Fruit fly (Drosophila melanogaster) whole organism, wandering third instar larva: Measurements from ENCODE around the gene dsx-c73A.

Experiments used
- Abd-B ChIP-seq: fragments of >200 bp; optimal IDR thresholded peaks from 2 replicates; lab custom pipeline; 2017; ENCODE audit warnings: missing biosample characterization, missing genetic modification characterization
- CG32264 ChIP-seq: fragments of 200-800 bp; sonication (Bioruptor generic); optimal IDR thresholded peaks from 2 replicates; lab custom pipeline; 2016; ENCODE audit warnings: missing biosample characterization, missing genetic modification characterization
- CrebA ChIP-seq: fragments of 200-800 bp; sonication (Bioruptor generic); optimal IDR thresholded peaks from 2 replicates; lab custom pipeline; 2016; ENCODE audit warnings: missing biosample characterization, mild to moderate bottlenecking, missing genetic modification characterization, borderline replicate concordance
- GATAd ChIP-seq: sonication (Bioruptor generic); optimal IDR thresholded peaks from 2 replicates; lab custom pipeline; 2016; ENCODE audit warnings: missing biosample characterization, missing genetic modification characterization
- HLH106 ChIP-seq: fragments of 200-800 bp; optimal IDR thresholded peaks from 3 replicates; lab custom pipeline; 2019; ENCODE audit warnings: missing biosample characterization, mild to moderate bottlenecking, missing genetic modification characterization, moderate library complexity
- Jra ChIP-seq: sonication (Bioruptor generic); optimal IDR thresholded peaks from 2 replicates; lab custom pipeline; 2016; ENCODE audit warnings: missing biosample characterization, missing genetic modification characterization
- Mio ChIP-seq: sonication (Bioruptor generic); optimal IDR thresholded peaks from 2 replicates; lab custom pipeline; 2016; ENCODE audit warnings: missing biosample characterization, missing genetic modification characterization
- Myc ChIP-seq: fragments of >200 bp; optimal IDR thresholded peaks from 2 replicates; lab custom pipeline; 2017
- N ChIP-seq: fragments of >200 bp; optimal IDR thresholded peaks from 2 replicates; lab custom pipeline; 2018; ENCODE audit warnings: missing biosample characterization, missing external identifiers, missing genetic modification characterization
- OdsH ChIP-seq: fragments of 200-800 bp; sonication (Bioruptor generic); optimal IDR thresholded peaks from 2 replicates; lab custom pipeline; 2016; ENCODE audit warnings: missing biosample characterization, mild to moderate bottlenecking, missing genetic modification characterization
- Rel ChIP-seq, 2 experiments: fragments of 200-800 bp; sonication (Bioruptor generic) in 1 of 2; optimal IDR thresholded peaks; 2 replicates in 1 of 2; 3 replicates in 1 of 2; lab custom pipeline; 2016 to 2019; ENCODE audit warnings: mild to moderate bottlenecking in 2 of 2, missing biosample characterization in 2 of 2, missing genetic modification characterization in 2 of 2, moderate library complexity in 1 of 2
- Vsx2 ChIP-seq: fragments of 200-300, 225-300 bp; sonication (Bioruptor generic); optimal IDR thresholded peaks from 2 replicates; lab custom pipeline; 2018; ENCODE audit warnings: missing biosample characterization, missing genetic modification characterization; ENCODE audit not compliant: partially characterized antibody
- br ChIP-seq: fragments of 200-800 bp; sonication (Bioruptor generic); optimal IDR thresholded peaks from 2 replicates; lab custom pipeline; 2016; ENCODE audit warnings: missing biosample characterization, missing genetic modification characterization
- brk ChIP-seq: fragments of 200-800 bp; sonication (Bioruptor generic); optimal IDR thresholded peaks from 2 replicates; lab custom pipeline; 2016; ENCODE audit warnings: missing biosample characterization, mild to moderate bottlenecking, missing genetic modification characterization
- ey ChIP-seq: fragments of 200-800 bp; sonication (Bioruptor generic); optimal IDR thresholded peaks from 2 replicates; lab custom pipeline; 2016; ENCODE audit warnings: missing biosample characterization, missing genetic modification characterization
- foxo ChIP-seq, 2 experiments: fragments of 200-800 bp; sonication (Bioruptor generic); optimal IDR thresholded peaks; 2 replicates in 1 of 2; 3 replicates in 1 of 2; lab custom pipeline; 2016 to 2017; ENCODE audit warnings: missing biosample characterization in 2 of 2, missing genetic modification characterization in 2 of 2
- fru ChIP-seq: fragments of 200-800 bp; sonication (Bioruptor generic); optimal IDR thresholded peaks from 3 replicates; lab custom pipeline; 2016; ENCODE audit warnings: missing biosample characterization, mild to moderate bottlenecking, missing genetic modification characterization
- h ChIP-seq: fragments of 200-800 bp; sonication (Bioruptor generic); optimal IDR thresholded peaks from 3 replicates; lab custom pipeline; 2016; ENCODE audit warnings: missing biosample characterization, mild to moderate bottlenecking, missing genetic modification characterization
- lola ChIP-seq: fragments of >200 bp; optimal IDR thresholded peaks from 2 replicates; lab custom pipeline; 2017; ENCODE audit warnings: missing biosample characterization, missing genetic modification characterization
- rgr ChIP-seq: fragments of 200-800 bp; sonication (Bioruptor generic); optimal IDR thresholded peaks from 3 replicates; lab custom pipeline; 2016; ENCODE audit warnings: missing biosample characterization, mild to moderate bottlenecking, missing genetic modification characterization
- sage ChIP-seq: fragments of 200-800 bp; sonication (Bioruptor generic); optimal IDR thresholded peaks from 2 replicates; lab custom pipeline; 2016; ENCODE audit warnings: missing biosample characterization, mild to moderate bottlenecking, missing genetic modification characterization
- sv ChIP-seq: fragments of 200-800 bp; sonication (Bioruptor generic); optimal IDR thresholded peaks from 3 replicates; lab custom pipeline; 2016; ENCODE audit warnings: missing biosample characterization, missing genetic modification characterization

The dsx-c73A gene

DNA sequence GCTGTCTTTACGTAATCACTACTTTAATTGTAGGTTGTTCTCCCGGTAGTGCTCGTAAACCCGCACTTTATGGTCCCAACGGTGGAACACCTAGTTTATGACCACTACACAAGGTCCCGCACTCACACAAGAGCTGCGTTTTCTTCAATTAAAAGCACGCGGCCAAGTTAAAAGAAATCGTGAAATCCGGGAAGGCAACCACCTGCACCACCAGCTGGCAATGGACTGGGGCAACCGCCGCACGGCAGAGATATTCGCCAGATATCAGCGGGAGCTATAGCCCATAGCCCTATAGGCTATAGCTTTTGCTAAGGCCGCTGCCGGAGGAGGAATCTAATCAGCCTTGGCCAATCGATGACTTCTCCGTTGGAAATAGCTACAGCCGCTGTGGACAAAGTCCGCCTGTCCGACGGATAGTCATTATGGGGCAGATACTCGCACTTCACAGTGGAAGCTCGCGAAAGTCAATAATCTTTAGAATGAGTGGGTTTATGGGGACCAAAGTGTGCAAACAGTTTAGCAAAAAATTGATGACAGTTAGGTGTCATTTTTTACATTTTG lies 67.5 kb downstream of the dsx-c73A start:
- no peak for TF ChIP-seq Vsx2
- TF ChIP-seq h (GFP tag; lab: Kevin White, UChicago) = peak; percentile 12

DNA sequence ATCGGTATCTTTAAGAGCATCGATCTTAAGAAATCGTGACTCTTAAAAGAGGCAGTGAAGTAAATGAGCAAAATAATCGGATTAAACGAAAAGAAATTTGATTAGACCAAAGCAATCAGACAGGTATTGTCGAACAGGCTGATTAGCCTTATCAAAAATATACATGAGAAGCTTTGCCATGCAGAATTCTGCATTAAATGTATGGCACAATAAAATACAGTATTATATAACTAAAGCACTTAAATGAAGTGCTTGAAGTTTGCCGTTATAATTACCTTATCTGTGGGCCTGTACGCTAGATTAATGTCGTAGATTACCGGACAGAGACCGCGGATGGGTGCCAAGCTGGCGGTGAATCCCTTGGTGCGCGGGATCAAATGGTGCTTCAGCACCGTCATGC lies 68.7 kb downstream of the dsx-c73A start:
- TF ChIP-seq Rel (GFP tag; optimal IDR thresholded peaks at IDR 0.05; lab: Kevin White, UChicago) (no peak), Rel (tag; optimal IDR thresholded peaks at IDR 0.05; lab: Kevin White, UChicago) (peak; percentile 1), OdsH (no peak), sv (GFP tag; lab: Kevin White, UChicago) (no peak), HLH106 (tag; lab: Kevin White, UChicago) (no peak)

dm6 chr3L:16381184-16381797 lies 70.5 kb downstream of the dsx-c73A start, which contains the start of gene Agpat4:
Gene Agpat4, minus strand, starts transcription at chr3L:16381570.
- peak; percentile 10 for TF ChIP-seq Myc
- TF ChIP-seq ey (GFP tag; lab: Kevin White, UChicago) = no peak
- TF ChIP-seq fru (GFP tag; lab: Kevin White, UChicago) = peak; percentile 31
- peak; percentile 96 for TF ChIP-seq GATAd

dm6 chr3L:16380770-16381169 lies 71.0 kb downstream of the dsx-c73A start:
- TF ChIP-seq br (peak; percentile 25), sv (GFP tag; lab: Kevin White, UChicago) (peak; percentile 51), foxo (GFP tag; optimal IDR thresholded peaks at IDR 0.05; lab: Kevin White, UChicago) (peak in 1 of 2 experiments; percentile 55), h (GFP tag; lab: Kevin White, UChicago) (peak; percentile 50), OdsH (peak; percentile 36), HLH106 (tag; lab: Kevin White, UChicago) (no peak), rgr (GFP tag; lab: Kevin White, UChicago) (peak; percentile 46), fru (GFP tag; lab: Kevin White, UChicago) (peak; percentile 10), Abd-B (no peak), ey (GFP tag; lab: Kevin White, UChicago) (peak; percentile 43)
- TF ChIP-seq, all 38 proteins: peak for 8

dm6 chr3L:16377768-16378764 lies 73.7 kb downstream of the dsx-c73A start, which contains the start of gene roq:
Gene roq, minus strand, starts transcription at chr3L:16378566.
- peak; percentile 18 for TF ChIP-seq Rel (GFP tag; optimal IDR thresholded peaks at IDR 0.05; lab: Kevin White, UChicago)
- peak; percentile 6 for TF ChIP-seq Rel (tag; optimal IDR thresholded peaks at IDR 0.05; lab: Kevin White, UChicago)
- TF ChIP-seq CrebA (GFP tag; lab: Kevin White, UChicago) = peak; percentile 88
- TF ChIP-seq Vsx2 = no peak
- TF ChIP-seq sage (GFP tag; lab: Kevin White, UChicago) = no peak
- TF ChIP-seq sv (GFP tag; lab: Kevin White, UChicago) = no peak
- no peak for TF ChIP-seq Jra (GFP tag; lab: Kevin White, UChicago)
- no peak for TF ChIP-seq CG32264 (GFP tag; lab: Kevin White, UChicago)
- no peak for TF ChIP-seq fru (GFP tag; lab: Kevin White, UChicago)
- no peak for TF ChIP-seq brk (GFP tag; lab: Kevin White, UChicago)
- TF ChIP-seq N (GFP tag; lab: Kevin White, UChicago) = peak; percentile 86
- TF ChIP-seq lola = no peak
- peak; percentile 19 for TF ChIP-seq OdsH
- TF ChIP-seq rgr (GFP tag; lab: Kevin White, UChicago) = no peak
- TF ChIP-seq Mio (GFP tag; lab: Kevin White, UChicago) = no peak
- peak; percentile 35 for TF ChIP-seq h (GFP tag; lab: Kevin White, UChicago)
